Fruit fly (Drosophila melanogaster) whole organism, embryonic: ENCODE results near the gene Mis12.

Experiments used
- Bgb ChIP-seq: fragments of 200-800 bp; sonication (Bioruptor generic); IDR thresholded peaks from 2 replicates; pipeline ENCODE4 v1.3.6; 2022; ENCODE audit warnings: missing biosample characterization, missing genetic modification characterization; ENCODE audit not compliant: partially characterized antibody
- CG10209 ChIP-seq: fragments of 200-800 bp; sonication (Bioruptor generic); optimal IDR thresholded peaks from 3 replicates; lab custom pipeline; 2017; ENCODE audit warnings: missing biosample characterization, mild to moderate bottlenecking, missing genetic modification characterization, missing genetic modification reagents
- CG10959 ChIP-seq: fragments of 200-800 bp; sonication (Bioruptor generic); IDR thresholded peaks from 2 replicates; pipeline ENCODE4 v1.3.6; 2022; ENCODE audit warnings: missing biosample characterization, missing genetic modification characterization
- CG10979 ChIP-seq: fragments of 200-800 bp; sonication (Bioruptor generic); optimal IDR thresholded peaks from 2 replicates; lab custom pipeline; 2018; ENCODE audit warnings: missing biosample characterization, mild to moderate bottlenecking, missing genetic modification characterization, moderate library complexity
- CG11456 ChIP-seq: fragments of 200-800 bp; sonication (Bioruptor generic); IDR thresholded peaks from 3 replicates; pipeline ENCODE4 v1.3.6; 2022; ENCODE audit warnings: missing biosample characterization, missing genetic modification characterization
- CG11695 ChIP-seq: fragments of 200-800 bp; sonication (Bioruptor generic); IDR thresholded peaks from 3 replicates; pipeline ENCODE4 v1.3.6; 2022; ENCODE audit warnings: missing biosample characterization, missing genetic modification characterization
- CG1233 ChIP-seq: fragments of 200-800 bp; sonication (Bioruptor generic); optimal IDR thresholded peaks from 4 replicates; lab custom pipeline; 2018; ENCODE audit warnings: missing biosample characterization, mild to moderate bottlenecking, missing genetic modification characterization
- CG12391 ChIP-seq: fragments of 200-800 bp; sonication (Bioruptor generic); optimal IDR thresholded peaks from 3 replicates; lab custom pipeline; 2018; ENCODE audit warnings: missing biosample characterization, mild to moderate bottlenecking, missing genetic modification characterization, moderate library complexity
- CG13424 ChIP-seq: fragments of 200-800 bp; sonication (Bioruptor generic); optimal IDR thresholded peaks from 2 replicates; lab custom pipeline; 2019; ENCODE audit warnings: missing biosample characterization, mild to moderate bottlenecking, missing genetic modification characterization, moderate library complexity
- CG15073 ChIP-seq: fragments of 200-800 bp; sonication (Bioruptor generic); optimal IDR thresholded peaks from 2 replicates; lab custom pipeline; 2016; ENCODE audit warnings: missing biosample characterization, missing genetic modification characterization
- CG15601 ChIP-seq: fragments of 200-800 bp; sonication (Bioruptor generic); optimal IDR thresholded peaks from 3 replicates; lab custom pipeline; 2019; ENCODE audit warnings: missing biosample characterization, mild to moderate bottlenecking, missing genetic modification characterization, moderate library complexity
- CG16813 ChIP-seq: fragments of 200-800 bp; sonication (Bioruptor generic); IDR thresholded peaks from 3 replicates; pipeline ENCODE4 v1.3.6; 2022; ENCODE audit warnings: missing biosample characterization, missing genetic modification characterization; ENCODE audit not compliant: partially characterized antibody
- CG30403 ChIP-seq: fragments of 200-800 bp; sonication (Bioruptor generic); optimal IDR thresholded peaks from 3 replicates; lab custom pipeline; 2016; ENCODE audit warnings: missing biosample characterization, missing genetic modification characterization
- CG31441 ChIP-seq: fragments of 200-800 bp; sonication (Bioruptor generic); IDR thresholded peaks from 2 replicates; pipeline ENCODE4 v1.3.6; 2022; ENCODE audit warnings: missing biosample characterization, missing genetic modification characterization
- CG34224 ChIP-seq: fragments of 200-800 bp; sonication (Bioruptor generic); IDR thresholded peaks from 3 replicates; pipeline ENCODE4 v1.3.6; 2022; ENCODE audit warnings: missing biosample characterization, missing genetic modification characterization; ENCODE audit not compliant: partially characterized antibody
- CG4854 ChIP-seq: fragments of 200-800 bp; sonication (Bioruptor generic); optimal IDR thresholded peaks from 2 replicates; lab custom pipeline; 2016; ENCODE audit warnings: missing biosample characterization, missing genetic modification characterization, inconsistent platforms
- CG5953 ChIP-seq: fragments of 200-800 bp; sonication (Bioruptor generic); IDR thresholded peaks from 2 replicates; pipeline ENCODE4 v1.3.6; 2022; ENCODE audit warnings: missing biosample characterization, missing genetic modification characterization
- CG6813 ChIP-seq: fragments of 200-800 bp; sonication (Bioruptor generic); optimal IDR thresholded peaks from 2 replicates; lab custom pipeline; 2017; ENCODE audit warnings: missing biosample characterization, missing genetic modification characterization, mild to moderate bottlenecking, moderate library complexity, missing genetic modification reagents
- Doc3 ChIP-seq: fragments of 200-800 bp; sonication (Bioruptor generic); IDR thresholded peaks from 3 replicates; pipeline ENCODE4 v1.3.6; 2022; ENCODE audit warnings: missing biosample characterization, missing genetic modification characterization; ENCODE audit not compliant: partially characterized antibody
- Fer1 ChIP-seq: fragments of 200-800 bp; sonication (Bioruptor generic); optimal IDR thresholded peaks from 2 replicates; lab custom pipeline; 2017; ENCODE audit warnings: missing biosample characterization, mild to moderate bottlenecking, missing genetic modification characterization
- Fer2 ChIP-seq: fragments of 200-800 bp; sonication (Bioruptor generic); optimal IDR thresholded peaks from 2 replicates; lab custom pipeline; 2018; ENCODE audit warnings: missing biosample characterization, mild to moderate bottlenecking, missing genetic modification characterization, moderate library complexity
- H15 ChIP-seq: fragments of 200-800 bp; sonication (Bioruptor generic); IDR thresholded peaks from 3 replicates; pipeline ENCODE4 v1.3.6; 2022; ENCODE audit warnings: missing biosample characterization, missing genetic modification characterization
- HLH3B ChIP-seq: fragments of 200-800 bp; sonication (Bioruptor generic); IDR thresholded peaks from 2 replicates; pipeline ENCODE4 v1.3.6; 2022; ENCODE audit warnings: missing biosample characterization, missing genetic modification characterization
- Jarid2 ChIP-seq: fragments of 200-800 bp; sonication (Bioruptor generic); optimal IDR thresholded peaks from 3 replicates; lab custom pipeline; 2017; ENCODE audit warnings: mild to moderate bottlenecking, missing biosample characterization, missing genetic modification reagents, missing genetic modification characterization
- Mad ChIP-seq: fragments of 200-800 bp; sonication (Bioruptor generic); optimal IDR thresholded peaks from 2 replicates; lab custom pipeline; 2016; ENCODE audit warnings: missing biosample characterization, missing genetic modification characterization
- Max ChIP-seq: fragments of 200-800 bp; sonication (Bioruptor generic); optimal IDR thresholded peaks from 2 replicates; lab custom pipeline; 2016; ENCODE audit warnings: missing biosample characterization, mild to moderate bottlenecking, missing genetic modification characterization
- Med ChIP-seq: fragments of 200-800 bp; sonication (Bioruptor generic); peaks from one replicate; lab custom pipeline; 2016; ENCODE audit warnings: missing biosample characterization, missing genetic modification characterization, mild to moderate bottlenecking, inconsistent platforms, moderate library complexity
- Rfx ChIP-seq: fragments of 200-800 bp; sonication (Bioruptor generic); IDR thresholded peaks from 2 replicates; pipeline ENCODE4 v1.3.6; 2022; ENCODE audit warnings: missing biosample characterization, missing genetic modification characterization
- Sox102F ChIP-seq: fragments of 200-800 bp; sonication (Bioruptor generic); optimal IDR thresholded peaks from 2 replicates; lab custom pipeline; 2018; ENCODE audit warnings: missing biosample characterization, mild to moderate bottlenecking, missing genetic modification characterization, moderate library complexity
- Stat92E ChIP-seq, 3 experiments: fragments of >200 bp in 2 of 3; fragments of 200-800 bp in 1 of 3; sonication (Bioruptor generic) in 1 of 3; optimal IDR thresholded peaks; 2 replicates each; lab custom pipeline; 2017 to 2019; ENCODE audit warnings: missing biosample characterization in 3 of 3, missing genetic modification characterization in 3 of 3, mild to moderate bottlenecking in 1 of 3, moderate library complexity in 1 of 3
- aop ChIP-seq: fragments of 200-800 bp; sonication (Bioruptor generic); IDR thresholded peaks from 2 replicates; pipeline ENCODE4 v1.3.6; 2022; ENCODE audit warnings: missing biosample characterization, missing genetic modification characterization
- ash1 ChIP-seq: fragments of 200-800 bp; sonication (Bioruptor generic); optimal IDR thresholded peaks from 2 replicates; lab custom pipeline; 2018; ENCODE audit warnings: missing biosample characterization, mild to moderate bottlenecking, missing genetic modification characterization
- bcd ChIP-seq: fragments of 200-800 bp; sonication (Bioruptor generic); optimal IDR thresholded peaks from 2 replicates; lab custom pipeline; 2017; ENCODE audit warnings: missing biosample characterization, mild to moderate bottlenecking, missing genetic modification characterization
- cas ChIP-seq: fragments of 200-800 bp; sonication (Bioruptor generic); IDR thresholded peaks from 2 replicates; pipeline ENCODE4 v1.3.6; 2022; ENCODE audit warnings: missing biosample characterization, missing genetic modification characterization
- crp ChIP-seq, 2 experiments: fragments of 200-800 bp; sonication (Bioruptor generic); optimal IDR thresholded peaks; 2 replicates in 1 of 2; 3 replicates in 1 of 2; lab custom pipeline; 2017; ENCODE audit warnings: missing biosample characterization in 2 of 2, missing genetic modification characterization in 2 of 2, mild to moderate bottlenecking in 1 of 2, moderate library complexity in 1 of 2
- esg ChIP-seq: fragments of 200-800 bp; sonication (Bioruptor generic); conservative IDR thresholded peaks from 2 replicates; pipeline ENCODE4 v1.3.6; 2022; ENCODE audit warnings: missing biosample characterization, missing genetic modification characterization
- fd102C ChIP-seq: fragments of 200-800 bp; sonication (Bioruptor generic); optimal IDR thresholded peaks from 2 replicates; lab custom pipeline; 2018; ENCODE audit warnings: missing biosample characterization, mild to moderate bottlenecking, missing genetic modification characterization, moderate library complexity
- fd3F ChIP-seq: fragments of 200-800 bp; sonication (Bioruptor generic); optimal IDR thresholded peaks from 2 replicates; lab custom pipeline; 2018; ENCODE audit warnings: missing biosample characterization, mild to moderate bottlenecking, missing genetic modification characterization, moderate library complexity
- hkb ChIP-seq, 2 experiments: fragments of 200-800 bp in 1 of 2; fragments of >200 bp in 1 of 2; sonication (Bioruptor generic) in 1 of 2; IDR thresholded peaks in 1 of 2; optimal IDR thresholded peaks in 1 of 2; 2 replicates each; pipeline versions ENCODE4 v1.3.6 to Lab custom; 2017 to 2022; ENCODE audit warnings: missing biosample characterization in 1 of 2, missing genetic modification characterization in 1 of 2
- hth ChIP-seq: fragments of >200 bp; optimal IDR thresholded peaks from 2 replicates; lab custom pipeline; 2017; ENCODE audit warnings: inconsistent platforms
- mirr ChIP-seq: fragments of 200-800 bp; sonication (Bioruptor generic); optimal IDR thresholded peaks from 3 replicates; lab custom pipeline; 2018; ENCODE audit warnings: missing biosample characterization, mild to moderate bottlenecking, missing genetic modification characterization
- onecut ChIP-seq: fragments of 200-800 bp; sonication (Bioruptor generic); IDR thresholded peaks from 2 replicates; pipeline ENCODE4 v1.3.6; 2022; ENCODE audit warnings: missing biosample characterization, missing genetic modification characterization
- row ChIP-seq: fragments of 200-800 bp; sonication (Bioruptor generic); IDR thresholded peaks from 3 replicates; pipeline ENCODE4 v1.3.6; 2022; ENCODE audit warnings: missing biosample characterization, missing genetic modification characterization
- scrt ChIP-seq: fragments of 200-800 bp; sonication (Bioruptor generic); optimal IDR thresholded peaks from 2 replicates; lab custom pipeline; 2018; ENCODE audit warnings: missing biosample characterization, mild to moderate bottlenecking, missing genetic modification characterization, moderate library complexity
- sna ChIP-seq: fragments of 200-800 bp; sonication (Bioruptor generic); IDR thresholded peaks from 2 replicates; pipeline ENCODE4 v1.3.6; 2022; ENCODE audit warnings: missing biosample characterization, missing genetic modification characterization; ENCODE audit not compliant: partially characterized antibody
- sob ChIP-seq: fragments of 200-800 bp; sonication (Bioruptor generic); IDR thresholded peaks from 2 replicates; pipeline ENCODE4 v1.3.6; 2022; ENCODE audit warnings: missing biosample characterization, missing genetic modification characterization
- tgo ChIP-seq: fragments of 200-800 bp; sonication (Bioruptor generic); IDR thresholded peaks from 3 replicates; pipeline ENCODE4 v1.3.6; 2022; ENCODE audit warnings: missing biosample characterization, missing genetic modification characterization
- vvl ChIP-seq: fragments of 200-800 bp; sonication (Bioruptor generic); IDR thresholded peaks from 2 replicates; pipeline ENCODE4 v1.3.6; 2022; ENCODE audit warnings: missing biosample characterization, missing genetic modification characterization
- zen ChIP-seq: fragments of 200-800 bp; sonication (Bioruptor generic); optimal IDR thresholded peaks from 3 replicates; lab custom pipeline; 2018; ENCODE audit warnings: missing biosample characterization, mild to moderate bottlenecking, missing genetic modification characterization, moderate library complexity

Mis12 gene

dm6 chr3L:6996907-6997306, 28.1 kb upstream of the Mis12 start (continued):
- TF ChIP-seq scrt (GFP tag; lab: Kevin White, UChicago), result no peak
- no peak for TF ChIP-seq hkb (optimal IDR thresholded peaks at IDR 0.05; lab: Kevin White, UChicago)
- TF ChIP-seq hkb (GFP tag; IDR thresholded peaks at IDR 0.05; lab: Robert Waterston, UW), result 0 out of 2 replicates have a peak, but pooled peaks have one; percentile 16
- TF ChIP-seq Stat92E (GFP tag; optimal IDR thresholded peaks at IDR 0.05; lab: Kevin White, UChicago), result no peak
- no peak for TF ChIP-seq CG16813
- TF ChIP-seq Mad, result no peak
- no peak for TF ChIP-seq CG15073 (GFP tag; lab: Kevin White, UChicago)
- peak; percentile 16 for TF ChIP-seq bcd (GFP tag; lab: Kevin White, UChicago)
- TF ChIP-seq mirr (GFP tag; lab: Kevin White, UChicago), result no peak
- no peak for TF ChIP-seq CG5953
- peak; percentile 5 for TF ChIP-seq CG30403 (GFP tag; lab: Kevin White, UChicago)
- TF ChIP-seq CG11695 (GFP tag; lab: Robert Waterston, UW), result peak; percentile 44; the same call in 1 of the 3 replicates
- no peak for TF ChIP-seq onecut
- TF ChIP-seq Med (GFP tag; lab: Kevin White, UChicago), result peak; percentile 64
- no peak for TF ChIP-seq row
- TF ChIP-seq crp (GFP tag; optimal IDR thresholded peaks at IDR 0.05; lab: Kevin White, UChicago), result no peak
- TF ChIP-seq zen (tag; lab: Kevin White, UChicago), result no peak
- TF ChIP-seq fd102C (GFP tag; lab: Kevin White, UChicago), result no peak
- no peak for TF ChIP-seq sna
- peak; percentile 7 for TF ChIP-seq CG10209 (GFP tag; lab: Kevin White, UChicago)
- TF ChIP-seq sob (GFP tag; lab: Robert Waterston, UW), result no peak
- TF ChIP-seq Bgb (GFP tag; lab: Robert Waterston, UW), result no peak
- TF ChIP-seq hth (lab: Kevin White, UChicago), result no peak
- TF ChIP-seq Jarid2 (GFP tag; lab: Kevin White, UChicago), result no peak
- TF ChIP-seq Sox102F, result peak; percentile 30
- TF ChIP-seq H15 (GFP tag; lab: Robert Waterston, UW), result no peak
- TF ChIP-seq Fer2 (tag; lab: Kevin White, UChicago), result no peak
- TF ChIP-seq CG31441 (GFP tag; lab: Robert Waterston, UW), result peak; percentile 34; the same call in 1 of the 2 replicates
- no peak for TF ChIP-seq fd3F (GFP tag; lab: Kevin White, UChicago)
- no peak for TF ChIP-seq Max (GFP tag; lab: Kevin White, UChicago)
- peak; percentile 4 for TF ChIP-seq CG10979 (tag; lab: Kevin White, UChicago)
- no peak for TF ChIP-seq CG10959 (GFP tag; lab: Robert Waterston, UW)
- TF ChIP-seq CG6813, result no peak
- TF ChIP-seq HLH3B, result 0 out of 2 replicates have a peak, but pooled peaks have one; percentile 29
- TF ChIP-seq ash1 (GFP tag; lab: Kevin White, UChicago), result no peak
- no peak for TF ChIP-seq CG4854
- TF ChIP-seq Doc3 (GFP tag; lab: Robert Waterston, UW), result no peak
- no peak for TF ChIP-seq CG34224 (GFP tag; lab: Robert Waterston, UW)
- TF ChIP-seq CG13424 (tag; lab: Kevin White, UChicago), result peak; percentile 28
- no peak for TF ChIP-seq CG1233 (GFP tag; lab: Kevin White, UChicago)
- peak; percentile 14; the same call in 1 of the 2 replicates for TF ChIP-seq vvl (GFP tag; lab: Robert Waterston, UW)
- TF ChIP-seq CG12391 (tag; lab: Kevin White, UChicago), result peak; percentile 16
- no peak for TF ChIP-seq cas (GFP tag; lab: Robert Waterston, UW)
- TF ChIP-seq CG11456 (GFP tag; lab: Robert Waterston, UW), result no peak
- 0 out of 2 replicates have a peak, but pooled peaks have one; percentile 15 for TF ChIP-seq esg (GFP tag; lab: Robert Waterston, UW)
- TF ChIP-seq Rfx (GFP tag; lab: Robert Waterston, UW), result 0 out of 2 replicates have a peak, but pooled peaks have one; percentile 10
- peak; percentile 14 for TF ChIP-seq Fer1 (GFP tag; lab: Kevin White, UChicago)
- TF ChIP-seq aop (GFP tag; lab: Robert Waterston, UW), result no peak
- no peak for TF ChIP-seq tgo
- TF ChIP-seq CG15601 (tag; lab: Kevin White, UChicago), result no peak
